Fruit fly (Drosophila melanogaster) whole organism, embryonic: Measurements from ENCODE around the gene GstT4.

Experiments used
- CG10321 ChIP-seq: fragments of 200-800 bp; sonication (Bioruptor generic); IDR thresholded peaks from 2 replicates; pipeline ENCODE4 v1.3.6; 2022; ENCODE audit warnings: missing biosample characterization, missing genetic modification characterization
- CG12219 ChIP-seq: fragments of 200-800 bp; sonication (Bioruptor generic); optimal IDR thresholded peaks from 3 replicates; lab custom pipeline; 2018; ENCODE audit warnings: missing biosample characterization, mild to moderate bottlenecking, missing genetic modification characterization
- CG12236 ChIP-seq: fragments of 200-800 bp; sonication (Bioruptor generic); optimal IDR thresholded peaks from 2 replicates; lab custom pipeline; 2016; ENCODE audit warnings: missing biosample characterization, missing genetic modification characterization
- CG13894 ChIP-seq: fragments of 200-800 bp; sonication (Bioruptor generic); optimal IDR thresholded peaks from 3 replicates; lab custom pipeline; 2018; ENCODE audit warnings: missing biosample characterization, mild to moderate bottlenecking, missing genetic modification characterization, moderate library complexity
- CG17385 ChIP-seq: fragments of 200-800 bp; sonication (Bioruptor generic); optimal IDR thresholded peaks from 3 replicates; lab custom pipeline; 2018; ENCODE audit warnings: missing biosample characterization, mild to moderate bottlenecking, missing genetic modification characterization
- CG17912 ChIP-seq: fragments of 200-800 bp; sonication (Bioruptor generic); optimal IDR thresholded peaks from 2 replicates; lab custom pipeline; 2018; ENCODE audit warnings: missing biosample characterization, mild to moderate bottlenecking, missing genetic modification characterization
- CG18476 ChIP-seq: fragments of 200-800 bp; sonication (Bioruptor generic); optimal IDR thresholded peaks from 2 replicates; lab custom pipeline; 2016; ENCODE audit warnings: missing biosample characterization, mild to moderate bottlenecking, missing genetic modification characterization
- CG4424 ChIP-seq: fragments of 200-800 bp; sonication (Bioruptor generic); optimal IDR thresholded peaks from 3 replicates; lab custom pipeline; 2016; ENCODE audit warnings: missing biosample characterization, missing genetic modification characterization
- CG5953 ChIP-seq: fragments of 200-800 bp; sonication (Bioruptor generic); IDR thresholded peaks from 2 replicates; pipeline ENCODE4 v1.3.6; 2022; ENCODE audit warnings: missing biosample characterization, missing genetic modification characterization
- CG6272 ChIP-seq: fragments of 200-800 bp; sonication (Bioruptor generic); IDR thresholded peaks from 2 replicates; pipeline ENCODE4 v1.3.6; 2022; ENCODE audit warnings: missing biosample characterization, missing genetic modification characterization
- CG8478 ChIP-seq: fragments of >200 bp; optimal IDR thresholded peaks from 2 replicates; lab custom pipeline; 2018
- CG9437 ChIP-seq: fragments of 200-800 bp; sonication (Bioruptor generic); optimal IDR thresholded peaks from 2 replicates; lab custom pipeline; 2018; ENCODE audit warnings: missing biosample characterization, mild to moderate bottlenecking, missing genetic modification characterization
- Dad ChIP-seq: fragments of 200-800 bp; sonication (Bioruptor generic); optimal IDR thresholded peaks from 3 replicates; lab custom pipeline; 2016; ENCODE audit warnings: missing biosample characterization, missing genetic modification characterization
- Dip2 ChIP-seq: fragments of 200-800 bp; sonication (Bioruptor generic); IDR thresholded peaks from 2 replicates; pipeline ENCODE4 v1.3.6; 2022; ENCODE audit warnings: missing biosample characterization, missing genetic modification characterization
- Ets97D ChIP-seq: fragments of 200-800 bp; sonication (Bioruptor generic); optimal IDR thresholded peaks from 3 replicates; lab custom pipeline; 2016; ENCODE audit warnings: missing biosample characterization, missing genetic modification characterization
- HLH54F ChIP-seq: fragments of 200-800 bp; sonication (Bioruptor generic); optimal IDR thresholded peaks from 3 replicates; lab custom pipeline; 2016; ENCODE audit warnings: missing biosample characterization, missing genetic modification characterization
- HmgD ChIP-seq: fragments of 200-800 bp; sonication (Bioruptor generic); optimal IDR thresholded peaks from 3 replicates; lab custom pipeline; 2016; ENCODE audit warnings: missing biosample characterization, missing genetic modification characterization
- Hr51 ChIP-seq, 2 experiments: fragments of 200-800 bp; sonication (Bioruptor generic); optimal IDR thresholded peaks; 2 replicates in 1 of 2; 3 replicates in 1 of 2; lab custom pipeline; 2016 to 2018; ENCODE audit warnings: missing biosample characterization in 2 of 2, missing genetic modification characterization in 2 of 2, mild to moderate bottlenecking in 1 of 2, moderate library complexity in 1 of 2
- MTF-1 ChIP-seq: fragments of 200-800 bp; sonication (Bioruptor generic); optimal IDR thresholded peaks from 2 replicates; lab custom pipeline; 2018; ENCODE audit warnings: missing biosample characterization, mild to moderate bottlenecking, missing genetic modification characterization, borderline replicate concordance
- Myb ChIP-seq: fragments of 200-800 bp; sonication (Bioruptor generic); optimal IDR thresholded peaks from 2 replicates; lab custom pipeline; 2016; ENCODE audit warnings: missing biosample characterization, missing genetic modification characterization
- Nf-YC ChIP-seq: fragments of 200-800 bp; optimal IDR thresholded peaks from 3 replicates; lab custom pipeline; 2019; ENCODE audit warnings: missing biosample characterization, mild to moderate bottlenecking, missing genetic modification characterization, moderate library complexity
- Rfx ChIP-seq: fragments of 200-800 bp; sonication (Bioruptor generic); IDR thresholded peaks from 2 replicates; pipeline ENCODE4 v1.3.6; 2022; ENCODE audit warnings: missing biosample characterization, missing genetic modification characterization
- Sox102F ChIP-seq: fragments of 200-800 bp; sonication (Bioruptor generic); optimal IDR thresholded peaks from 2 replicates; lab custom pipeline; 2018; ENCODE audit warnings: missing biosample characterization, mild to moderate bottlenecking, missing genetic modification characterization, moderate library complexity
- Ssrp ChIP-seq: fragments of 200-800 bp; sonication (Bioruptor generic); optimal IDR thresholded peaks from 2 replicates; lab custom pipeline; 2018; ENCODE audit warnings: missing biosample characterization, mild to moderate bottlenecking, missing genetic modification characterization, moderate library complexity
- aop ChIP-seq: fragments of 200-800 bp; sonication (Bioruptor generic); IDR thresholded peaks from 2 replicates; pipeline ENCODE4 v1.3.6; 2022; ENCODE audit warnings: missing biosample characterization, missing genetic modification characterization
- bcd ChIP-seq: fragments of 200-800 bp; sonication (Bioruptor generic); optimal IDR thresholded peaks from 2 replicates; lab custom pipeline; 2017; ENCODE audit warnings: missing biosample characterization, mild to moderate bottlenecking, missing genetic modification characterization
- btn ChIP-seq: fragments of 200-800 bp; sonication (Bioruptor generic); optimal IDR thresholded peaks from 2 replicates; lab custom pipeline; 2016; ENCODE audit warnings: missing biosample characterization, missing genetic modification characterization
- crol ChIP-seq: fragments of 200-800 bp; sonication (Bioruptor generic); IDR thresholded peaks from 2 replicates; pipeline ENCODE4 v1.3.6; 2022; ENCODE audit warnings: missing biosample characterization, missing genetic modification characterization
- da ChIP-seq: fragments of 200-800 bp; sonication (Bioruptor generic); optimal IDR thresholded peaks from 2 replicates; lab custom pipeline; 2016; ENCODE audit warnings: missing biosample characterization, missing genetic modification characterization
- dysf ChIP-seq: fragments of 200-800 bp; sonication (Bioruptor generic); IDR thresholded peaks from 3 replicates; pipeline ENCODE4 v1.3.6; 2022; ENCODE audit warnings: missing biosample characterization, missing genetic modification characterization
- ewg ChIP-seq: fragments of 200-800 bp; sonication (Bioruptor generic); optimal IDR thresholded peaks from 3 replicates; lab custom pipeline; 2017; ENCODE audit warnings: mild to moderate bottlenecking, missing biosample characterization, missing genetic modification reagents, missing genetic modification characterization
- gem ChIP-seq: fragments of 200-800 bp; sonication (Bioruptor generic); optimal IDR thresholded peaks from 2 replicates; lab custom pipeline; 2019; ENCODE audit warnings: missing biosample characterization, mild to moderate bottlenecking, missing genetic modification characterization, moderate library complexity
- ham ChIP-seq: fragments of 200-800 bp; sonication (Bioruptor generic); IDR thresholded peaks from 2 replicates; pipeline ENCODE4 v1.3.6; 2022; ENCODE audit warnings: missing biosample characterization, missing genetic modification characterization
- hb ChIP-seq: fragments of 200-800 bp; sonication (Bioruptor generic); IDR thresholded peaks from 3 replicates; pipeline ENCODE4 v1.3.6; 2022; ENCODE audit warnings: missing biosample characterization, missing genetic modification characterization; ENCODE audit not compliant: partially characterized antibody
- hbn ChIP-seq: fragments of 200-800 bp; sonication (Bioruptor generic); IDR thresholded peaks from 2 replicates; pipeline ENCODE4 v1.3.6; 2022; ENCODE audit warnings: missing biosample characterization, missing genetic modification characterization; ENCODE audit not compliant: partially characterized antibody
- hkb ChIP-seq, 2 experiments: fragments of 200-800 bp in 1 of 2; fragments of >200 bp in 1 of 2; sonication (Bioruptor generic) in 1 of 2; IDR thresholded peaks in 1 of 2; optimal IDR thresholded peaks in 1 of 2; 2 replicates each; pipeline versions ENCODE4 v1.3.6 to Lab custom; 2017 to 2022; ENCODE audit warnings: missing biosample characterization in 1 of 2, missing genetic modification characterization in 1 of 2
- mirr ChIP-seq: fragments of 200-800 bp; sonication (Bioruptor generic); optimal IDR thresholded peaks from 3 replicates; lab custom pipeline; 2018; ENCODE audit warnings: missing biosample characterization, mild to moderate bottlenecking, missing genetic modification characterization
- nerfin-1 ChIP-seq: fragments of 200-800 bp; sonication (Bioruptor generic); optimal IDR thresholded peaks from 3 replicates; lab custom pipeline; 2019; ENCODE audit warnings: missing biosample characterization, mild to moderate bottlenecking, missing genetic modification characterization, moderate library complexity
- oc ChIP-seq: fragments of 200-800 bp; sonication (Bioruptor generic); optimal IDR thresholded peaks from 2 replicates; lab custom pipeline; 2018; ENCODE audit warnings: missing biosample characterization, mild to moderate bottlenecking, missing genetic modification characterization, moderate library complexity
- odd ChIP-seq: fragments of 200-800 bp; sonication (Bioruptor generic); optimal IDR thresholded peaks from 2 replicates; lab custom pipeline; 2017; ENCODE audit warnings: missing biosample characterization, mild to moderate bottlenecking, missing genetic modification characterization
- onecut ChIP-seq: fragments of 200-800 bp; sonication (Bioruptor generic); IDR thresholded peaks from 2 replicates; pipeline ENCODE4 v1.3.6; 2022; ENCODE audit warnings: missing biosample characterization, missing genetic modification characterization
- otp ChIP-seq: fragments of 200-800 bp; sonication (Bioruptor generic); IDR thresholded peaks from 3 replicates; pipeline ENCODE4, ENCODE4 v1.3.6; 2022; ENCODE audit warnings: missing biosample characterization, missing genetic modification characterization
- phol ChIP-seq: fragments of 200-800 bp; sonication (Bioruptor generic); optimal IDR thresholded peaks from 3 replicates; lab custom pipeline; 2018; ENCODE audit warnings: missing biosample characterization, mild to moderate bottlenecking, missing genetic modification characterization, moderate library complexity
- pzg ChIP-seq: fragments of 200-800 bp; sonication (Bioruptor generic); optimal IDR thresholded peaks from 3 replicates; lab custom pipeline; 2018; ENCODE audit warnings: missing biosample characterization, mild to moderate bottlenecking, missing genetic modification characterization, moderate library complexity
- salm ChIP-seq: fragments of 200-800 bp; sonication (Bioruptor generic); optimal IDR thresholded peaks from 2 replicates; lab custom pipeline; 2018; ENCODE audit warnings: missing biosample characterization, mild to moderate bottlenecking, missing genetic modification characterization
- sob ChIP-seq: fragments of 200-800 bp; sonication (Bioruptor generic); IDR thresholded peaks from 2 replicates; pipeline ENCODE4 v1.3.6; 2022; ENCODE audit warnings: missing biosample characterization, missing genetic modification characterization
- tx ChIP-seq: fragments of 200-800 bp; sonication (Bioruptor generic); optimal IDR thresholded peaks from 2 replicates; lab custom pipeline; 2016; ENCODE audit warnings: missing biosample characterization, missing genetic modification characterization
- unc-4 ChIP-seq: fragments of 200-800 bp; sonication (Bioruptor generic); IDR thresholded peaks from 2 replicates; pipeline ENCODE4 v1.3.6; 2022; ENCODE audit warnings: missing biosample characterization, missing genetic modification characterization; ENCODE audit not compliant: partially characterized antibody
- vvl ChIP-seq: fragments of 200-800 bp; sonication (Bioruptor generic); IDR thresholded peaks from 2 replicates; pipeline ENCODE4 v1.3.6; 2022; ENCODE audit warnings: missing biosample characterization, missing genetic modification characterization
- wdn ChIP-seq: fragments of 200-800 bp; sonication (Bioruptor generic); IDR thresholded peaks from 2 replicates; pipeline ENCODE4 v1.3.6; 2022; ENCODE audit warnings: missing biosample characterization, missing genetic modification characterization

GstT4 gene

DNA sequence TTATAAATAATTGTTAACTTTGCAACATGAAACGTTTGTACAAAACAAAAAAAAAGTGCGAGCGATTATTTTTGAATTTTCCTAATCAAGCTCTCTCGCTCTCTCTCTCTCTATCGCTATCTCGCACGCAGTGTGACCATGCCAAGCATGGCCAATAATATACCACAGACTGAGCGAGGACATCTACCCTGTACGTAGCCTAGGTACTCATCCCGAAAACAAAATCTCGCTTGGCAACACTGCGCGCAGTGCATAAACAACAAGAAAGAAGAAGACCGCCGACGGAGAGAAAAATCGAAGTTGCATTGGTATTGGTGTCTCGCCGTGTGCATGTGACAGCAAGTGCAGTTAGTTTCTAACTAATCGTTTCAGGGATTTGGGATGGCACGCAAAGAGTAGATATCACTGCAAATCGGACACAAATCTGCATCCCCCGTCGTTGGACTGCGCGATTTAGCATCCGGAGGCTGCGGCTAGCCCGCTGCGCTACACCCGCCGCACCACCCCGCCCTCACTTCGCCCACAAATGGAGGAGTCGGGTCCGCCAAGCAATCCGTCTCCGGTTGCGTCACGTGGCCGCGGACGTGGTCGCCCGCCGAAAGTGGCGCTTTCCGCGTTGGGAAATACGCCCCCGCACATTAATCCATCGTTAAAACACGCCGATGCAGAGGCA is 8.5 kb downstream of the GstT4 start, which contains the start of the genes CG1998 and Set2 (continued):
- TF ChIP-seq CG17912 (GFP tag; lab: Kevin White, UChicago) (peak; percentile 25), onecut (GFP tag; lab: Robert Waterston, UW) (peak; percentile 90), CG18476 (GFP tag; lab: Kevin White, UChicago) (no peak), hb (GFP tag; lab: Robert Waterston, UW) (no peak), hbn (GFP tag; lab: Robert Waterston, UW) (peak; percentile 34; the same call in 1 of the 2 replicates), HmgD (GFP tag; lab: Kevin White, UChicago) (peak; percentile 69), Ets97D (GFP tag; lab: Kevin White, UChicago) (peak; percentile 92), aop (no peak), phol (tag; lab: Kevin White, UChicago) (peak; percentile 54), dysf (GFP tag; lab: Robert Waterston, UW) (0 out of 3 replicates have a peak, but pooled peaks have one; percentile 21), hkb (optimal IDR thresholded peaks at IDR 0.05; lab: Kevin White, UChicago) (no peak), hkb (GFP tag; IDR thresholded peaks at IDR 0.05; lab: Robert Waterston, UW) (no peak), gem (no peak), Rfx (GFP tag; lab: Robert Waterston, UW) (peak; percentile 70), btn (GFP tag; lab: Kevin White, UChicago) (no peak), otp (GFP tag; lab: Robert Waterston, UW) (no peak), CG17385 (peak; percentile 98), CG5953 (GFP tag; lab: Robert Waterston, UW) (no peak), crol (GFP tag; lab: Robert Waterston, UW) (peak; percentile 92), odd (no peak), ewg (peak; percentile 51), CG12236 (no peak), tx (GFP tag; lab: Kevin White, UChicago) (no peak), HLH54F (peak; percentile 11), CG4424 (no peak), Myb (GFP tag; lab: Kevin White, UChicago) (peak; percentile 90), CG9437 (peak; percentile 65), bcd (GFP tag; lab: Kevin White, UChicago) (no peak), CG12219 (GFP tag; lab: Kevin White, UChicago) (no peak), CG10321 (GFP tag; lab: Robert Waterston, UW) (peak; percentile 82), wdn (GFP tag; lab: Robert Waterston, UW) (no peak), sob (peak; percentile 65), CG13894 (tag; lab: Kevin White, UChicago) (peak; percentile 51), Nf-YC (tag; lab: Kevin White, UChicago) (peak; percentile 55), ham (no peak), Sox102F (GFP tag; lab: Kevin White, UChicago) (no peak), da (GFP tag; lab: Kevin White, UChicago) (no peak), Dad (peak; percentile 38), MTF-1 (peak; percentile 11), unc-4 (GFP tag; lab: Robert Waterston, UW) (no peak), Dip2 (GFP tag; lab: Robert Waterston, UW) (no peak), Ssrp (no peak), mirr (peak; percentile 1), nerfin-1 (tag; lab: Kevin White, UChicago) (peak; percentile 41), oc (no peak), CG8478 (lab: Kevin White, UChicago) (no peak), Hr51 (GFP tag; optimal IDR thresholded peaks at IDR 0.05; lab: Kevin White, UChicago) (no peak), salm (tag; lab: Kevin White, UChicago) (peak; percentile 8), vvl (GFP tag; lab: Robert Waterston, UW) (peak; percentile 44), pzg (peak; percentile 98), CG6272 (GFP tag; lab: Robert Waterston, UW) (0 out of 2 replicates have a peak, but pooled peaks have one; percentile 18)
